Fruit fly (Drosophila melanogaster): ENCODE data around the gene CG31365.

dm6 chr3R:23119873-23120272, 6.3 kb downstream of the CG31365 start:
- no peak for TF ChIP-seq CG9948 (tag; optimal IDR thresholded peaks at IDR 0.05)
- TF ChIP-seq Pif1A (GFP tag; optimal IDR thresholded peaks at IDR 0.05), result no peak
- no peak for TF ChIP-seq CG4496 (GFP tag; IDR thresholded peaks at IDR 0.05)

Data from whole organism, pupa.